Fruit fly (Drosophila melanogaster): ENCODE results near the gene Taf10b.

Taf10b gene

dm6 chr2L:2767627-2768026 lies at the start of gene Taf10b, which contains the start of gene Taf10:
TSS of gene Taf10b (minus strand) at chr2L:2767845.
TSS of gene Taf10 (plus strand) at chr2L:2767890.
- TF ChIP-seq CG17801 (GFP tag; optimal IDR thresholded peaks at IDR 0.05; ENCODE audit: partially characterized antibody), result peak; percentile 28

dm6 chr2L:2815673-2816072 lies 48.0 kb upstream of the Taf10b start, which contains the start of gene G6P:
TSS of gene G6P (minus strand) at chr2L:2815760.
- no peak for TF ChIP-seq CG17801 (GFP tag; optimal IDR thresholded peaks at IDR 0.05; ENCODE audit: partially characterized antibody)

- TF ChIP-seq CG17801 (GFP tag; optimal IDR thresholded peaks at IDR 0.05; ENCODE audit: partially characterized antibody), result no peak
Measured at dm6 chr2L:2812137-2812536, 44.5 kb upstream of the Taf10b start, which contains the start of gene CG2964. TSS of gene CG2964 (plus strand) at chr2L:2812437.

dm6 chr2L:2810831-2811230 lies 43.2 kb upstream of the Taf10b start:
- no peak for TF ChIP-seq CG17801 (GFP tag; optimal IDR thresholded peaks at IDR 0.05; ENCODE audit: partially characterized antibody)

- TF ChIP-seq CG17801 (GFP tag; optimal IDR thresholded peaks at IDR 0.05; ENCODE audit: partially characterized antibody), result no peak
Measured at dm6 chr2L:2808038-2808699, 40.5 kb upstream of the Taf10b start.

dm6 chr2L:2807597-2807996 lies 40.0 kb upstream of the Taf10b start:
- no peak for TF ChIP-seq CG17801 (GFP tag; optimal IDR thresholded peaks at IDR 0.05; ENCODE audit: partially characterized antibody)

- TF ChIP-seq CG17801 (GFP tag; optimal IDR thresholded peaks at IDR 0.05; ENCODE audit: partially characterized antibody), result no peak
Measured at dm6 chr2L:2806190-2806763, 38.6 kb upstream of the Taf10b start.

dm6 chr2L:2804634-2805311 lies 37.1 kb upstream of the Taf10b start, which contains the start of gene daw:
TSS of gene daw (plus strand) at chr2L:2805261.
- no peak for TF ChIP-seq CG17801 (GFP tag; optimal IDR thresholded peaks at IDR 0.05; ENCODE audit: partially characterized antibody)

- no peak for TF ChIP-seq CG17801 (GFP tag; optimal IDR thresholded peaks at IDR 0.05; ENCODE audit: partially characterized antibody)
Measured at dm6 chr2L:2802527-2802926, 34.9 kb upstream of the Taf10b start.

dm6 chr2L:2800956-2801776 lies 33.5 kb upstream of the Taf10b start:
- no peak for TF ChIP-seq CG17801 (GFP tag; optimal IDR thresholded peaks at IDR 0.05; ENCODE audit: partially characterized antibody)

dm6 chr2L:2799909-2800478 lies 32.3 kb upstream of the Taf10b start, which contains the start of gene Syt1:
TSS of gene Syt1 (minus strand) at chr2L:2799979.
- no peak for TF ChIP-seq CG17801 (GFP tag; optimal IDR thresholded peaks at IDR 0.05; ENCODE audit: partially characterized antibody)

- TF ChIP-seq CG17801 (GFP tag; optimal IDR thresholded peaks at IDR 0.05; ENCODE audit: partially characterized antibody), result no peak
Measured at dm6 chr2L:2797186-2797585, 29.5 kb upstream of the Taf10b start.

- no peak for TF ChIP-seq CG17801 (GFP tag; optimal IDR thresholded peaks at IDR 0.05; ENCODE audit: partially characterized antibody)
Measured at dm6 chr2L:2782790-2783189, 15.1 kb upstream of the Taf10b start.

- TF ChIP-seq CG17801 (GFP tag; optimal IDR thresholded peaks at IDR 0.05; ENCODE audit: partially characterized antibody), result no peak
Measured at dm6 chr2L:2771676-2772075, 4.0 kb upstream of the Taf10b start, which contains the start of gene CG15399. TSS of gene CG15399 (minus strand) at chr2L:2771776.

Measured in ovary, adult (tissue).